Worm (Caenorhabditis elegans) whole organism, early embryonic: ENCODE measurements around the gene Y6G8.16.

Experiments used
- aly-1 ChIP-seq: sonication (generic microtip); optimal IDR thresholded peaks from 2 replicates; lab custom pipeline; 2016; ENCODE audit warnings: missing genetic modification characterization, missing compliant biosample characterization
- ama-1 ChIP-seq: fragments of 150-350 bp; optimal IDR thresholded peaks from 2 replicates; lab custom pipeline; 2014
- ets-7 ChIP-seq: sonication (generic microtip); optimal IDR thresholded peaks from 2 replicates; lab custom pipeline; 2016; ENCODE audit warnings: missing genotype, missing genetic modification characterization, missing compliant biosample characterization
- flt-1 ChIP-seq: fragments of 200-800 bp; sonication (Bioruptor generic); IDR thresholded peaks from 2 replicates; pipeline ENCODE4 v1.3.6; 2022; ENCODE audit warnings: missing genetic modification characterization, missing compliant biosample characterization
- hmbx-1 ChIP-seq: sonication (generic microtip); optimal IDR thresholded peaks from 2 replicates; lab custom pipeline; 2016; ENCODE audit warnings: mild to moderate bottlenecking, missing genetic modification characterization, missing compliant biosample characterization
- hnd-1 ChIP-seq: sonication (generic microtip); optimal IDR thresholded peaks from 2 replicates; lab custom pipeline; 2016; ENCODE audit warnings: missing genetic modification characterization, missing compliant biosample characterization
- sea-1 ChIP-seq: fragments of 200-800 bp; sonication (Bioruptor generic); conservative IDR thresholded peaks from 2 replicates; pipeline ENCODE4 v1.3.6; 2022; ENCODE audit warnings: missing genetic modification characterization, missing compliant biosample characterization
- tbx-11 ChIP-seq: fragments of 200-800 bp; sonication (Bioruptor generic); IDR thresholded peaks from 2 replicates; pipeline ENCODE4 v1.3.6; 2022; ENCODE audit warnings: missing genetic modification characterization, missing compliant biosample characterization
- tbx-37 ChIP-seq: fragments of 200-800 bp; sonication (Bioruptor generic); conservative IDR thresholded peaks from 2 replicates; pipeline ENCODE4 v1.3.6; 2022; ENCODE audit warnings: missing genetic modification reagents, missing genetic modification characterization, missing compliant biosample characterization

- TF ChIP-seq flt-1 (GFP tag; lab: Robert Waterston, UW) (no peak), ama-1 (lab: Kevin White, UChicago) (no peak), hnd-1 (tag; lab: Kevin White, UChicago) (no peak), hmbx-1 (tag; lab: Kevin White, UChicago) (no peak), sea-1 (GFP tag; lab: Robert Waterston, UW) (no peak), tbx-11 (GFP tag; lab: Robert Waterston, UW) (no peak), ets-7 (tag; lab: Kevin White, UChicago) (no peak), tbx-37 (GFP tag; lab: Robert Waterston, UW) (no peak), aly-1 (tag; lab: Kevin White, UChicago) (no peak)
Measured at ce11 chrV:17614251-17614650, 8.1 kb downstream of the Y6G8.16 start, which contains the start of gene Y6G8.14.
